Worm (Caenorhabditis elegans) whole organism, L3 larva: Measurements from ENCODE around the gene Y14H12A.1.

Experiments used
- R02D3.7 ChIP-seq: fragments of 150-350 bp; optimal IDR thresholded peaks from 2 replicates; lab custom pipeline; 2014; ENCODE audit warnings: missing biosample characterization, missing genetic modification characterization
- ceh-28 ChIP-seq: fragments of 150-350 bp; optimal IDR thresholded peaks from 2 replicates; lab custom pipeline; 2014; ENCODE audit warnings: missing biosample characterization, missing genetic modification reagents, missing genetic modification characterization
- ceh-82 ChIP-seq: fragments of 150-350 bp; optimal IDR thresholded peaks from 2 replicates; lab custom pipeline; 2014; ENCODE audit warnings: missing biosample characterization, missing genetic modification characterization
- daf-12 ChIP-seq: fragments of 150-350 bp; optimal IDR thresholded peaks from 2 replicates; lab custom pipeline; 2014; ENCODE audit warnings: missing biosample characterization, missing genetic modification reagents, missing genetic modification characterization
- elt-3 ChIP-seq, 3 experiments: fragments of 150-350 bp in 1 of 3; sonication (generic microtip) in 2 of 3; optimal IDR thresholded peaks; 2 replicates in 2 of 3; 4 replicates in 1 of 3; lab custom pipeline; 2014 to 2017; ENCODE audit warnings: missing biosample characterization in 3 of 3, missing genetic modification characterization in 3 of 3
- eor-1 ChIP-seq, 2 experiments: fragments of 150-350 bp; optimal IDR thresholded peaks; 2 replicates each; lab custom pipeline; 2014 to 2018; ENCODE audit warnings: missing biosample characterization in 2 of 2, missing genetic modification characterization in 2 of 2
- fos-1 ChIP-seq: fragments of 150-350 bp; optimal IDR thresholded peaks from 2 replicates; lab custom pipeline; 2014; ENCODE audit warnings: missing biosample characterization, missing genetic modification characterization
- nfya-1 ChIP-seq: sonication (generic microtip); optimal IDR thresholded peaks from 2 replicates; lab custom pipeline; 2017; ENCODE audit warnings: missing genetic modification characterization, mild to moderate bottlenecking, missing compliant biosample characterization, antibody characterized with exemption, moderate library complexity; ENCODE audit not compliant: insufficient read depth
- nhr-11 ChIP-seq: fragments of 150-350 bp; optimal IDR thresholded peaks from 2 replicates; lab custom pipeline; 2014; ENCODE audit warnings: missing biosample characterization, missing genetic modification characterization
- nhr-12 ChIP-seq: fragments of 150-350 bp; optimal IDR thresholded peaks from 2 replicates; lab custom pipeline; 2014; ENCODE audit warnings: missing biosample characterization, missing genetic modification characterization
- skn-1 ChIP-seq: fragments of 150-350 bp; optimal IDR thresholded peaks from 2 replicates; lab custom pipeline; 2014; ENCODE audit warnings: missing biosample characterization, missing genetic modification characterization
- unc-62 ChIP-seq: fragments of 150-350 bp; sonication (generic microtip); optimal IDR thresholded peaks from 4 replicates; lab custom pipeline; 2014; ENCODE audit warnings: missing biosample characterization, missing genetic modification reagents, missing genetic modification characterization

- TF ChIP-seq ceh-82 (tag; lab: Kevin White, UChicago) (no peak), ceh-28 (tag; lab: Kevin White, UChicago) (no peak), R02D3.7 (tag; lab: Kevin White, UChicago) (no peak), nhr-11 (tag; lab: Kevin White, UChicago) (no peak), skn-1 (tag; lab: Kevin White, UChicago) (no peak), eor-1 (tag; optimal IDR thresholded peaks at IDR 0.05; lab: Kevin White, UChicago) (no peak), nfya-1 (tag; lab: Kevin White, UChicago) (no peak), daf-12 (tag; lab: Kevin White, UChicago) (no peak), unc-62 (GFP tag; lab: Kevin White, UChicago) (no peak), elt-3 (tag; optimal IDR thresholded peaks at IDR 0.05; lab: Kevin White, UChicago) (no peak), fos-1 (tag; lab: Kevin White, UChicago) (no peak), nhr-12 (tag; lab: Kevin White, UChicago) (no peak)
These were observed 9.1 kb downstream of the Y14H12A.1 start for ce11 chrII:4002134-4002533.
